Fruit fly (Drosophila melanogaster) whole organism, embryonic: ENCODE results near the gene CG14329.

Experiments
- Abd-B ChIP-seq: fragments of 200-800 bp; sonication (Bioruptor generic); optimal IDR thresholded peaks from 2 replicates; lab custom pipeline; 2018; ENCODE audit warnings: missing biosample characterization, mild to moderate bottlenecking, missing genetic modification characterization, moderate library complexity
- CG10274 ChIP-seq: fragments of 200-800 bp; sonication (Bioruptor generic); optimal IDR thresholded peaks from 3 replicates; lab custom pipeline; 2017; ENCODE audit warnings: missing biosample characterization, mild to moderate bottlenecking, missing genetic modification characterization
- CG10979 ChIP-seq: fragments of 200-800 bp; sonication (Bioruptor generic); optimal IDR thresholded peaks from 2 replicates; lab custom pipeline; 2018; ENCODE audit warnings: missing biosample characterization, mild to moderate bottlenecking, missing genetic modification characterization, moderate library complexity
- CG11093 ChIP-seq: fragments of 200-800 bp; sonication (Bioruptor generic); IDR thresholded peaks from 3 replicates; pipeline ENCODE4 v1.3.6; 2022; ENCODE audit warnings: missing biosample characterization, missing genetic modification characterization
- CG11723 ChIP-seq: fragments of 200-800 bp; sonication (Bioruptor generic); optimal IDR thresholded peaks from 2 replicates; lab custom pipeline; 2017; ENCODE audit warnings: missing biosample characterization, mild to moderate bottlenecking, missing genetic modification characterization
- CG12744 ChIP-seq: fragments of 200-800 bp; sonication (Bioruptor generic); optimal IDR thresholded peaks from 2 replicates; lab custom pipeline; 2016; ENCODE audit warnings: missing biosample characterization, missing genetic modification characterization
- CG13123 ChIP-seq: fragments of 200-800 bp; sonication (Bioruptor generic); optimal IDR thresholded peaks from 2 replicates; lab custom pipeline; 2016; ENCODE audit warnings: missing biosample characterization, missing genetic modification characterization
- CG17359 ChIP-seq: fragments of 200-800 bp; sonication (Bioruptor generic); optimal IDR thresholded peaks from 3 replicates; lab custom pipeline; 2018; ENCODE audit warnings: missing biosample characterization, mild to moderate bottlenecking, missing genetic modification characterization, moderate library complexity
- CG17829 ChIP-seq: fragments of 200-800 bp; optimal IDR thresholded peaks from 2 replicates; lab custom pipeline; 2019; ENCODE audit warnings: missing biosample characterization, mild to moderate bottlenecking, missing genetic modification characterization, moderate library complexity
- CG17912 ChIP-seq: fragments of 200-800 bp; sonication (Bioruptor generic); optimal IDR thresholded peaks from 2 replicates; lab custom pipeline; 2018; ENCODE audit warnings: missing biosample characterization, mild to moderate bottlenecking, missing genetic modification characterization
- CG33557 ChIP-seq: fragments of 200-800 bp; sonication (Bioruptor generic); optimal IDR thresholded peaks from 2 replicates; lab custom pipeline; 2019; ENCODE audit warnings: missing biosample characterization, mild to moderate bottlenecking, missing genetic modification characterization, moderate library complexity
- CG4820 ChIP-seq: fragments of 200-800 bp; sonication (Bioruptor generic); optimal IDR thresholded peaks from 3 replicates; lab custom pipeline; 2016; ENCODE audit warnings: missing biosample characterization, missing genetic modification characterization
- CG5180 ChIP-seq: fragments of 200-800 bp; sonication (Bioruptor generic); optimal IDR thresholded peaks from 3 replicates; lab custom pipeline; 2017; ENCODE audit warnings: missing biosample characterization, missing genetic modification characterization, mild to moderate bottlenecking, moderate library complexity, missing genetic modification reagents
- CG6854 ChIP-seq: fragments of 200-800 bp; sonication (Bioruptor generic); optimal IDR thresholded peaks from 3 replicates; lab custom pipeline; 2017; ENCODE audit warnings: missing biosample characterization, mild to moderate bottlenecking, missing genetic modification characterization
- CG7357 ChIP-seq: fragments of 200-800 bp; sonication (Bioruptor generic); IDR thresholded peaks from 3 replicates; pipeline ENCODE4 v1.3.6; 2022; ENCODE audit warnings: missing biosample characterization, missing genetic modification characterization
- CG7372 ChIP-seq: fragments of 200-800 bp; sonication (Bioruptor generic); IDR thresholded peaks from 2 replicates; pipeline ENCODE4 v1.3.6; 2022; ENCODE audit warnings: missing biosample characterization, missing genetic modification characterization
- CG8924 ChIP-seq: fragments of 200-800 bp; optimal IDR thresholded peaks from 3 replicates; lab custom pipeline; 2019; ENCODE audit warnings: missing biosample characterization, mild to moderate bottlenecking, missing genetic modification characterization, moderate library complexity
- CoRest ChIP-seq: fragments of 200-800 bp; sonication (Bioruptor generic); optimal IDR thresholded peaks from 3 replicates; lab custom pipeline; 2018; ENCODE audit warnings: missing biosample characterization, mild to moderate bottlenecking, missing genetic modification characterization, moderate library complexity
- D19A ChIP-seq: fragments of 200-800 bp; optimal IDR thresholded peaks from 3 replicates; lab custom pipeline; 2019; ENCODE audit warnings: missing biosample characterization, mild to moderate bottlenecking, missing genetic modification characterization, moderate library complexity
- Dfd ChIP-seq, 2 experiments: fragments of >200 bp; optimal IDR thresholded peaks; 2 replicates each; lab custom pipeline; 2017; ENCODE audit warnings: missing biosample characterization in 2 of 2, missing genetic modification characterization in 2 of 2
- Dref ChIP-seq: fragments of 200-800 bp; sonication (Bioruptor generic); IDR thresholded peaks from 2 replicates; pipeline ENCODE4 v1.3.6; 2022; ENCODE audit warnings: missing biosample characterization, missing genetic modification characterization
- Eip74EF ChIP-seq, 2 experiments: fragments of 200-800 bp in 1 of 2; fragments of >200 bp in 1 of 2; sonication (Bioruptor generic) in 1 of 2; optimal IDR thresholded peaks; 2 replicates each; lab custom pipeline; 2017 to 2019; ENCODE audit warnings: missing biosample characterization in 2 of 2, missing genetic modification characterization in 2 of 2, mild to moderate bottlenecking in 1 of 2, moderate library complexity in 1 of 2
- Hr51 ChIP-seq, 2 experiments: fragments of 200-800 bp; sonication (Bioruptor generic); optimal IDR thresholded peaks; 2 replicates in 1 of 2; 3 replicates in 1 of 2; lab custom pipeline; 2016 to 2018; ENCODE audit warnings: missing biosample characterization in 2 of 2, missing genetic modification characterization in 2 of 2, mild to moderate bottlenecking in 1 of 2, moderate library complexity in 1 of 2
- Hsf ChIP-seq: fragments of 200-800 bp; sonication (Bioruptor generic); optimal IDR thresholded peaks from 3 replicates; lab custom pipeline; 2016; ENCODE audit warnings: missing biosample characterization, missing genetic modification characterization
- Lim3 ChIP-seq: fragments of 200-800 bp; sonication (Bioruptor generic); IDR thresholded peaks from 2 replicates; pipeline ENCODE4 v1.3.6; 2022; ENCODE audit warnings: missing biosample characterization, missing genetic modification characterization
- Opbp ChIP-seq: fragments of 200-800 bp; sonication (Bioruptor generic); IDR thresholded peaks from 3 replicates; pipeline ENCODE4 v1.3.6; 2022; ENCODE audit warnings: missing biosample characterization, missing genetic modification characterization; ENCODE audit not compliant: partially characterized antibody
- Optix ChIP-seq: fragments of 200-800 bp; sonication (Bioruptor generic); IDR thresholded peaks from 3 replicates; pipeline ENCODE4 v1.3.6; 2022; ENCODE audit warnings: missing biosample characterization, missing genetic modification characterization
- Poxn ChIP-seq: fragments of 200-800 bp; sonication (Bioruptor generic); IDR thresholded peaks from 2 replicates; pipeline ENCODE4 v1.3.6; 2022; ENCODE audit warnings: missing biosample characterization, missing genetic modification characterization
- Sox102F ChIP-seq: fragments of 200-800 bp; sonication (Bioruptor generic); optimal IDR thresholded peaks from 2 replicates; lab custom pipeline; 2018; ENCODE audit warnings: missing biosample characterization, mild to moderate bottlenecking, missing genetic modification characterization, moderate library complexity
- Spps ChIP-seq: fragments of 200-800 bp; sonication (Bioruptor generic); optimal IDR thresholded peaks from 2 replicates; lab custom pipeline; 2018; ENCODE audit warnings: missing biosample characterization, mild to moderate bottlenecking, missing genetic modification characterization
- TFAM ChIP-seq: fragments of 200-800 bp; sonication (Bioruptor generic); optimal IDR thresholded peaks from 2 replicates; lab custom pipeline; 2017; ENCODE audit warnings: missing biosample characterization, missing genetic modification characterization, inconsistent platforms
- Trl ChIP-seq, 3 experiments: fragments of >200 bp in 2 of 3; fragments of 200-800 bp in 1 of 3; sonication (Bioruptor generic) in 1 of 3; optimal IDR thresholded peaks; 2 replicates in 1 of 3; 3 replicates in 2 of 3; lab custom pipeline; 2016 to 2017; ENCODE audit warnings: missing biosample characterization in 1 of 3, missing genetic modification characterization in 1 of 3
- bsh ChIP-seq, 2 experiments: fragments of 200-800 bp; sonication (Bioruptor generic); optimal IDR thresholded peaks; 2 replicates each; lab custom pipeline; 2017 to 2018; ENCODE audit warnings: mild to moderate bottlenecking in 2 of 2, missing biosample characterization in 2 of 2, missing genetic modification characterization in 2 of 2, moderate library complexity in 1 of 2
- cas ChIP-seq: fragments of 200-800 bp; sonication (Bioruptor generic); IDR thresholded peaks from 2 replicates; pipeline ENCODE4 v1.3.6; 2022; ENCODE audit warnings: missing biosample characterization, missing genetic modification characterization
- chinmo ChIP-seq: fragments of 200-800 bp; sonication (Bioruptor generic); IDR thresholded peaks from 4 replicates; pipeline ENCODE4 v1.3.6; 2022; ENCODE audit warnings: missing biosample characterization, missing genetic modification characterization; ENCODE audit not compliant: partially characterized antibody
- dmrt99B ChIP-seq: fragments of 200-800 bp; sonication (Bioruptor generic); optimal IDR thresholded peaks from 2 replicates; lab custom pipeline; 2018; ENCODE audit warnings: missing biosample characterization, mild to moderate bottlenecking, missing genetic modification characterization, moderate library complexity
- hbn ChIP-seq: fragments of 200-800 bp; sonication (Bioruptor generic); IDR thresholded peaks from 2 replicates; pipeline ENCODE4 v1.3.6; 2022; ENCODE audit warnings: missing biosample characterization, missing genetic modification characterization; ENCODE audit not compliant: partially characterized antibody
- lov ChIP-seq, 2 experiments: fragments of 200-800 bp in 1 of 2; fragments of >200 bp in 1 of 2; sonication (Bioruptor generic) in 1 of 2; IDR thresholded peaks in 1 of 2; optimal IDR thresholded peaks in 1 of 2; 2 replicates in 1 of 2; 3 replicates in 1 of 2; pipeline versions ENCODE4 v1.3.6 to Lab custom; 2017 to 2022; ENCODE audit warnings: missing biosample characterization in 1 of 2, missing genetic modification characterization in 1 of 2
- nerfin-2 ChIP-seq: fragments of 200-800 bp; sonication (Bioruptor generic); IDR thresholded peaks from 2 replicates; pipeline ENCODE4 v1.3.6; 2022; ENCODE audit warnings: missing biosample characterization, missing genetic modification characterization; ENCODE audit not compliant: partially characterized antibody
- pan ChIP-seq, 4 experiments: fragments of >200 bp in 3 of 4; fragments of 200-800 bp in 1 of 4; sonication (Bioruptor generic) in 1 of 4; optimal IDR thresholded peaks in 3 of 4; IDR thresholded peaks in 1 of 4; 2 replicates each; pipeline versions ENCODE4 v1.3.6 to Lab custom; 2017 to 2022; ENCODE audit warnings: missing biosample characterization in 2 of 4, missing genetic modification characterization in 2 of 4, mixed read lengths in 1 of 4
- pzg ChIP-seq: fragments of 200-800 bp; sonication (Bioruptor generic); optimal IDR thresholded peaks from 3 replicates; lab custom pipeline; 2018; ENCODE audit warnings: missing biosample characterization, mild to moderate bottlenecking, missing genetic modification characterization, moderate library complexity
- sd ChIP-seq: fragments of 200-800 bp; sonication (Bioruptor generic); optimal IDR thresholded peaks from 3 replicates; lab custom pipeline; 2018; ENCODE audit warnings: missing biosample characterization, mild to moderate bottlenecking, missing genetic modification characterization, moderate library complexity
- shn ChIP-seq: fragments of 200-800 bp; sonication (Bioruptor generic); optimal IDR thresholded peaks from 3 replicates; lab custom pipeline; 2016; ENCODE audit warnings: missing biosample characterization, missing genetic modification characterization
- toy ChIP-seq: fragments of 200-800 bp; sonication (Bioruptor generic); IDR thresholded peaks from 2 replicates; pipeline ENCODE4 v1.3.6; 2022; ENCODE audit warnings: missing biosample characterization, missing genetic modification characterization
- unc-4 ChIP-seq: fragments of 200-800 bp; sonication (Bioruptor generic); IDR thresholded peaks from 2 replicates; pipeline ENCODE4 v1.3.6; 2022; ENCODE audit warnings: missing biosample characterization, missing genetic modification characterization; ENCODE audit not compliant: partially characterized antibody
- wor ChIP-seq: fragments of 200-800 bp; sonication (Bioruptor generic); IDR thresholded peaks from 2 replicates; pipeline ENCODE4 v1.3.6; 2022; ENCODE audit warnings: missing biosample characterization, missing genetic modification characterization
- zen ChIP-seq: fragments of 200-800 bp; sonication (Bioruptor generic); optimal IDR thresholded peaks from 3 replicates; lab custom pipeline; 2018; ENCODE audit warnings: missing biosample characterization, mild to moderate bottlenecking, missing genetic modification characterization, moderate library complexity

The CG14329 gene

DNA sequence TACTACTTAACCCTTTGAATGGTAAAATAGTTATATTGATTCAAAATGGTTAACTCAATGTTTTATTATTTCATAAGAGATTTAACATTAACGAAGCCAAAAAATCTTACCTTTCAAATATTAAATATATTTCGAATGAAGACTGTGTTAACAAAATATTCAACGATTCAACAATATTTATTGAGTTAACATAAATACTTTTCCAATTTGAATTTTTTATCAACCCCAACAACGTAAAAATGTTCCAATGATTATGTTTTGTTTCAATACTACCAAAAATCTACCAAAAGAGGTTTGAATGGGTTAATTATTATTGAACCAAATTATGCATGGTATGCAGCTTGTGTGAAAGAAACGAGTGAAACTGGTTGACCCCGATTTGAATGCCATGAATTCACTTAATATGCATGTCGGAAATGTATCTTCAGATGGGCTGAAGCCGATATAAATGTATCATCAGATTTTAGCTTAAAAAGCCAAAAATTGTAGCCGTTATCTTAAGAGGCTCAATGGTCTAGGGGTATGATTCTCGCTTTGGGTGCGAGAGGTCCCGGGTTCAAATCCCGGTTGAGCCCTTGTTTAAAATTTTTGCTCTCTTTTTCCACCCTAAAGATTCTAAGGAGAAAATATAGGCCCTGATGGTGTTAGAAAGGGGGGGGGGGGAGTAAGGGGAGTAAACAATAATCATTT, 22.2 kb downstream of the CG14329 start (continued):
- TF ChIP-seq Lim3 (GFP tag; lab: Robert Waterston, UW), result no peak
- peak; percentile 93 for TF ChIP-seq sd
- TF ChIP-seq CG5180 (GFP tag; lab: Kevin White, UChicago), result no peak
- TF ChIP-seq hbn (GFP tag; lab: Robert Waterston, UW), result no peak
- peak in 1 of 2 experiments; percentile 57 for TF ChIP-seq Eip74EF (GFP tag; optimal IDR thresholded peaks at IDR 0.05; lab: Kevin White, UChicago)
- no peak for TF ChIP-seq pzg (GFP tag; lab: Kevin White, UChicago)
- no peak for TF ChIP-seq CG13123
- peak; percentile 50; the same call in 1 of the 4 replicates for TF ChIP-seq chinmo (GFP tag; lab: Robert Waterston, UW)
- no peak for TF ChIP-seq Trl (optimal IDR thresholded peaks at IDR 0.05; lab: Kevin White, UChicago)
- no peak for TF ChIP-seq Trl (GFP tag; optimal IDR thresholded peaks at IDR 0.05; lab: Kevin White, UChicago)
- TF ChIP-seq CG33557 (GFP tag; lab: Kevin White, UChicago), result no peak
- TF ChIP-seq Hsf (GFP tag; lab: Kevin White, UChicago), result no peak
- no peak for TF ChIP-seq TFAM (GFP tag; lab: Kevin White, UChicago)
- TF ChIP-seq dmrt99B (tag; lab: Kevin White, UChicago), result peak; percentile 45
- peak in 1 of 2 experiments; percentile 18 for TF ChIP-seq Hr51 (GFP tag; optimal IDR thresholded peaks at IDR 0.05; lab: Kevin White, UChicago)
- no peak for TF ChIP-seq CG11723
- TF ChIP-seq CG12744 (GFP tag; lab: Kevin White, UChicago), result no peak
- TF ChIP-seq CG7372, result no peak
- peak; percentile 1 for TF ChIP-seq CoRest (tag; lab: Kevin White, UChicago)
- no peak for TF ChIP-seq CG17829 (tag; lab: Kevin White, UChicago)
- TF ChIP-seq bsh (GFP tag; optimal IDR thresholded peaks at IDR 0.05; lab: Kevin White, UChicago), result no peak
- TF ChIP-seq cas (GFP tag; lab: Robert Waterston, UW), result no peak
- TF ChIP-seq wor, result no peak
- TF ChIP-seq CG6854 (GFP tag; lab: Kevin White, UChicago), result no peak
- no peak for TF ChIP-seq shn
- no peak for TF ChIP-seq unc-4 (GFP tag; lab: Robert Waterston, UW)
- TF ChIP-seq Abd-B, result no peak
- TF ChIP-seq Dfd (GFP tag; optimal IDR thresholded peaks at IDR 0.05; lab: Kevin White, UChicago), result no peak
- TF ChIP-seq CG7357 (GFP tag; lab: Robert Waterston, UW), result no peak
- TF ChIP-seq CG8924 (tag; lab: Kevin White, UChicago), result peak; percentile 16
- TF ChIP-seq Dref (GFP tag; lab: Robert Waterston, UW), result no peak
- TF ChIP-seq lov (optimal IDR thresholded peaks at IDR 0.05; lab: Kevin White, UChicago), result no peak
- no peak for TF ChIP-seq lov (GFP tag; IDR thresholded peaks at IDR 0.05; lab: Robert Waterston, UW)
- TF ChIP-seq toy (GFP tag; lab: Robert Waterston, UW), result no peak
- no peak for TF ChIP-seq Optix
- TF ChIP-seq D19A (tag; lab: Kevin White, UChicago), result peak; percentile 6
- TF ChIP-seq Sox102F (GFP tag; lab: Kevin White, UChicago), result peak; percentile 4
- TF ChIP-seq Poxn (GFP tag; lab: Robert Waterston, UW), result no peak
- TF ChIP-seq Opbp (GFP tag; lab: Robert Waterston, UW), result no peak
- TF ChIP-seq CG11093, result no peak
- TF ChIP-seq nerfin-2 (GFP tag; lab: Robert Waterston, UW), result no peak
- no peak for TF ChIP-seq Spps (tag; lab: Kevin White, UChicago)
- no peak for TF ChIP-seq CG17912 (GFP tag; lab: Kevin White, UChicago)
- no peak for TF ChIP-seq pan (optimal IDR thresholded peaks at IDR 0.05; lab: Kevin White, UChicago)
- no peak for TF ChIP-seq pan (GFP tag; optimal IDR thresholded peaks at IDR 0.05 in 1 of 2, IDR thresholded peaks at IDR 0.05 in 1 of 2)
- no peak for TF ChIP-seq CG4820 (GFP tag; lab: Kevin White, UChicago)
- TF ChIP-seq CG10979, result peak; percentile 2
- no peak for TF ChIP-seq CG10274 (GFP tag; lab: Kevin White, UChicago)
- TF ChIP-seq zen, result no peak
- TF ChIP-seq CG17359, result peak; percentile 37
